Worm (Caenorhabditis elegans) whole organism, midembryonic: Measurements from ENCODE around the gene msp-59.

Experiments
- T22C8.4 ChIP-seq: fragments of 200-800 bp; sonication (Bioruptor generic); IDR thresholded peaks from 2 replicates; pipeline ENCODE4 v1.3.6; 2022; ENCODE audit warnings: missing genetic modification characterization, missing compliant biosample characterization
- cog-1 ChIP-seq: sonication (generic microtip); optimal IDR thresholded peaks from 2 replicates; lab custom pipeline; 2016; ENCODE audit warnings: missing genetic modification characterization, missing compliant biosample characterization
- med-1 ChIP-seq: sonication (generic microtip); optimal IDR thresholded peaks from 2 replicates; lab custom pipeline; 2017; ENCODE audit warnings: missing genetic modification characterization, mild to moderate bottlenecking, missing compliant biosample characterization, antibody characterized with exemption, missing genetic modification reagents; ENCODE audit not compliant: insufficient read depth
- ztf-23 ChIP-seq: fragments of 200-800 bp; sonication (Bioruptor generic); IDR thresholded peaks from 2 replicates; pipeline ENCODE4 v1.3.6; 2022; ENCODE audit warnings: missing genetic modification reagents, missing genetic modification characterization, missing compliant biosample characterization

DNA sequence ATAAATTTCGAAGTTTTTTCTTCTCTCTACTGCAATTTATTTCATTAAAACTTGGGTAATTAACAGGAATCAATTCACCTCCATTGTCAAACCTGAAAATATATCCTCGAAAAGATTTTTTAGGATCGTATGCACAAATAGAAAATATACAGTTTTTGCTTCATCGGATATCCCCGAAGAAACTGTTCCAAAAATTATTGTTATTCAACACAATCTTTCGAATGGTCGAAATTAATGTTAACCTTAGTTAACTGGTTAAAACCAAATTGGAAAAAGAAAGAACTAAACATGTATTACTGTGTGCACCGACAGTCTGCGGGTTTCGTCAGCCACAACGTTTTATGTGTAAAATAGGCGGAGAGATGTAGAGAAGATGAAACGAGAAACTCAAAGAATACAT lies 4.2 kb upstream of the msp-59 start:
- TF ChIP-seq med-1 (GFP tag; lab: Kevin White, UChicago) (no peak), ztf-23 (GFP tag; lab: Robert Waterston, UW) (no peak), cog-1 (tag; lab: Kevin White, UChicago) (no peak), T22C8.4 (no peak)
